Worm (Caenorhabditis elegans) whole organism, late embryonic: Measurements from ENCODE around the gene lips-17.

Experiments used
- C08G9.2 ChIP-seq: sonication (generic microtip); optimal IDR thresholded peaks from 2 replicates; lab custom pipeline; 2016; ENCODE audit warnings: mild to moderate bottlenecking, missing genetic modification characterization, moderate library complexity, missing compliant biosample characterization
- F13H6.1 ChIP-seq: sonication (generic microtip); optimal IDR thresholded peaks from 2 replicates; lab custom pipeline; 2016; ENCODE audit warnings: missing genetic modification characterization, missing compliant biosample characterization
- K02D7.2 ChIP-seq: sonication (generic microtip); optimal IDR thresholded peaks from 2 replicates; lab custom pipeline; 2017; ENCODE audit warnings: mild to moderate bottlenecking, missing genetic modification characterization, missing compliant biosample characterization
- K09A11.1 ChIP-seq: sonication (generic microtip); optimal IDR thresholded peaks from 2 replicates; lab custom pipeline; 2017; ENCODE audit warnings: antibody characterized with exemption, mild to moderate bottlenecking, missing genetic modification characterization, missing compliant biosample characterization; ENCODE audit not compliant: insufficient read depth
- T23F11.4 ChIP-seq: fragments of 200-800 bp; sonication (Bioruptor generic); optimal IDR thresholded peaks from 2 replicates; lab custom pipeline; 2018; ENCODE audit warnings: mild to moderate bottlenecking, missing genetic modification characterization, missing compliant biosample characterization
- Y22D7AL.16 ChIP-seq: sonication (generic microtip); optimal IDR thresholded peaks from 2 replicates; lab custom pipeline; 2016; ENCODE audit warnings: missing genetic modification characterization, missing compliant biosample characterization
- ahr-1 ChIP-seq: sonication (generic microtip); optimal IDR thresholded peaks from 2 replicates; lab custom pipeline; 2016; ENCODE audit warnings: missing genetic modification characterization, missing compliant biosample characterization
- ama-1 ChIP-seq: fragments of 150-350 bp; optimal IDR thresholded peaks from 2 replicates; lab custom pipeline; 2014
- ceh-14 ChIP-seq: sonication (generic microtip); optimal IDR thresholded peaks from 2 replicates; lab custom pipeline; 2016; ENCODE audit warnings: missing genotype, missing genetic modification characterization, missing compliant biosample characterization
- ceh-18 ChIP-seq: sonication (generic microtip); optimal IDR thresholded peaks from 2 replicates; lab custom pipeline; 2016; ENCODE audit warnings: missing genetic modification characterization, missing compliant biosample characterization
- ceh-19 ChIP-seq: fragments of 200-800 bp; sonication (Bioruptor generic); optimal IDR thresholded peaks from 2 replicates; lab custom pipeline; 2018; ENCODE audit warnings: mild to moderate bottlenecking, missing genetic modification characterization, missing compliant biosample characterization
- ceh-22 ChIP-seq: sonication (generic microtip); optimal IDR thresholded peaks from 2 replicates; lab custom pipeline; 2017; ENCODE audit warnings: missing biosample characterization, missing genetic modification characterization
- ceh-30 ChIP-seq: fragments of 150-350 bp; optimal IDR thresholded peaks from 2 replicates; lab custom pipeline; 2014; ENCODE audit warnings: missing biosample characterization, missing genetic modification characterization
- ceh-31 ChIP-seq: sonication (generic microtip); optimal IDR thresholded peaks from 2 replicates; lab custom pipeline; 2016; ENCODE audit warnings: missing genetic modification characterization, missing compliant biosample characterization
- ceh-34 ChIP-seq: sonication (generic microtip); optimal IDR thresholded peaks from 2 replicates; lab custom pipeline; 2016; ENCODE audit warnings: mild to moderate bottlenecking, missing genetic modification characterization, missing compliant biosample characterization
- ceh-45 ChIP-seq: fragments of 200-800 bp; sonication (Bioruptor generic); IDR thresholded peaks from 2 replicates; pipeline ENCODE4 v1.3.6; 2022; ENCODE audit warnings: missing genetic modification reagents, missing genetic modification characterization, missing compliant biosample characterization
- ceh-6 ChIP-seq: fragments of 200-800 bp; sonication (Bioruptor generic); optimal IDR thresholded peaks from 2 replicates; lab custom pipeline; 2018; ENCODE audit warnings: mild to moderate bottlenecking, missing genetic modification characterization, missing compliant biosample characterization
- ceh-9 ChIP-seq: sonication (generic microtip); optimal IDR thresholded peaks from 2 replicates; lab custom pipeline; 2016; ENCODE audit warnings: mild to moderate bottlenecking, missing genetic modification characterization, inconsistent platforms, missing compliant biosample characterization
- elt-2 ChIP-seq: sonication (generic microtip); optimal IDR thresholded peaks from 2 replicates; lab custom pipeline; 2016; ENCODE audit warnings: missing genetic modification reagents, missing genetic modification characterization, missing compliant biosample characterization
- eyg-1 ChIP-seq: sonication (generic microtip); optimal IDR thresholded peaks from 2 replicates; lab custom pipeline; 2016; ENCODE audit warnings: missing genotype, missing genetic modification characterization, missing compliant biosample characterization
- fax-1 ChIP-seq: sonication (generic microtip); optimal IDR thresholded peaks from 2 replicates; lab custom pipeline; 2016; ENCODE audit warnings: missing genotype, missing genetic modification characterization, missing compliant biosample characterization
- fkh-10 ChIP-seq: fragments of 150-350 bp; optimal IDR thresholded peaks from 2 replicates; lab custom pipeline; 2014; ENCODE audit warnings: missing biosample characterization, missing genetic modification reagents, missing genetic modification characterization
- fkh-6 ChIP-seq: sonication (generic microtip); optimal IDR thresholded peaks from 2 replicates; lab custom pipeline; 2016; ENCODE audit warnings: missing genetic modification characterization, missing compliant biosample characterization
- hlh-13 ChIP-seq: fragments of 200-800 bp; sonication (Bioruptor generic); optimal IDR thresholded peaks from 2 replicates; lab custom pipeline; 2018; ENCODE audit warnings: mild to moderate bottlenecking, missing genetic modification characterization, missing compliant biosample characterization
- hlh-30 ChIP-seq: sonication (generic microtip); optimal IDR thresholded peaks from 2 replicates; lab custom pipeline; 2017; ENCODE audit warnings: antibody characterized with exemption, missing genetic modification characterization, missing compliant biosample characterization; ENCODE audit not compliant: insufficient read depth
- lim-6 ChIP-seq: sonication (generic microtip); optimal IDR thresholded peaks from 2 replicates; lab custom pipeline; 2016; ENCODE audit warnings: missing genetic modification characterization, missing compliant biosample characterization
- lin-11 ChIP-seq: fragments of 200-800 bp; sonication (Bioruptor generic); optimal IDR thresholded peaks from 2 replicates; lab custom pipeline; 2018; ENCODE audit warnings: mild to moderate bottlenecking, missing genetic modification characterization, missing compliant biosample characterization
- nfya-1 ChIP-seq: sonication (generic microtip); optimal IDR thresholded peaks from 2 replicates; lab custom pipeline; 2017; ENCODE audit warnings: missing genetic modification characterization, mild to moderate bottlenecking, missing compliant biosample characterization, antibody characterized with exemption, moderate library complexity
- nhr-232 ChIP-seq: sonication (generic microtip); optimal IDR thresholded peaks from 2 replicates; lab custom pipeline; 2016; ENCODE audit warnings: missing genetic modification characterization, missing compliant biosample characterization
- npax-4 ChIP-seq: sonication (generic microtip); optimal IDR thresholded peaks from 2 replicates; lab custom pipeline; 2016; ENCODE audit warnings: missing genetic modification characterization, missing compliant biosample characterization
- odd-2 ChIP-seq: sonication (generic microtip); optimal IDR thresholded peaks from 2 replicates; lab custom pipeline; 2017; ENCODE audit warnings: antibody characterized with exemption, mild to moderate bottlenecking, missing genetic modification characterization, missing compliant biosample characterization
- pag-3 ChIP-seq: sonication (generic microtip); optimal IDR thresholded peaks from 2 replicates; lab custom pipeline; 2016; ENCODE audit warnings: missing compliant biosample characterization, missing genetic modification characterization, borderline replicate concordance
- pat-9 ChIP-seq: fragments of 200-800 bp; sonication (Bioruptor generic); optimal IDR thresholded peaks from 2 replicates; lab custom pipeline; 2018; ENCODE audit warnings: mild to moderate bottlenecking, missing genetic modification characterization, moderate library complexity, missing compliant biosample characterization
- pax-1 ChIP-seq: fragments of 150-350 bp; optimal IDR thresholded peaks from 2 replicates; lab custom pipeline; 2014; ENCODE audit warnings: missing biosample characterization, missing genetic modification characterization
- sox-2 ChIP-seq: fragments of 200-800 bp; sonication (Bioruptor generic); IDR thresholded peaks from 2 replicates; pipeline ENCODE4 v1.3.6; 2022; ENCODE audit warnings: missing genetic modification reagents, missing genetic modification characterization, missing compliant biosample characterization
- tbx-2 ChIP-seq: sonication (generic microtip); optimal IDR thresholded peaks from 2 replicates; lab custom pipeline; 2016; ENCODE audit warnings: missing genetic modification characterization, missing compliant biosample characterization
- tbx-7 ChIP-seq: sonication (generic microtip); optimal IDR thresholded peaks from 2 replicates; lab custom pipeline; 2016; ENCODE audit warnings: missing genotype, missing genetic modification characterization, missing compliant biosample characterization
- unc-3 ChIP-seq, 2 experiments: fragments of 200-800 bp in 1 of 2; sonication (Bioruptor generic) in 1 of 2; sonication (generic microtip) in 1 of 2; conservative IDR thresholded peaks in 1 of 2; optimal IDR thresholded peaks in 1 of 2; 2 replicates each; pipeline versions ENCODE4 v1.3.6 to Lab custom; 2016 to 2022; ENCODE audit warnings: missing compliant biosample characterization in 2 of 2, missing genetic modification characterization in 2 of 2, missing genetic modification reagents in 1 of 2
- unc-42 ChIP-seq: sonication (generic microtip); optimal IDR thresholded peaks from 2 replicates; lab custom pipeline; 2016; ENCODE audit warnings: missing genotype, missing genetic modification characterization, missing compliant biosample characterization
- unc-55 ChIP-seq: sonication (generic microtip); optimal IDR thresholded peaks from 2 replicates; lab custom pipeline; 2017; ENCODE audit warnings: missing biosample characterization, missing genetic modification reagents, missing genetic modification characterization
- unc-86 ChIP-seq: sonication (generic microtip); optimal IDR thresholded peaks from 2 replicates; lab custom pipeline; 2016; ENCODE audit warnings: missing genetic modification characterization, missing compliant biosample characterization
- zip-5 ChIP-seq: sonication (generic microtip); optimal IDR thresholded peaks from 2 replicates; lab custom pipeline; 2016; ENCODE audit warnings: missing genetic modification characterization, missing compliant biosample characterization
- ztf-16 ChIP-seq: sonication (generic microtip); optimal IDR thresholded peaks from 2 replicates; lab custom pipeline; 2017; ENCODE audit warnings: missing genetic modification characterization, missing compliant biosample characterization

lips-17 gene

DNA sequence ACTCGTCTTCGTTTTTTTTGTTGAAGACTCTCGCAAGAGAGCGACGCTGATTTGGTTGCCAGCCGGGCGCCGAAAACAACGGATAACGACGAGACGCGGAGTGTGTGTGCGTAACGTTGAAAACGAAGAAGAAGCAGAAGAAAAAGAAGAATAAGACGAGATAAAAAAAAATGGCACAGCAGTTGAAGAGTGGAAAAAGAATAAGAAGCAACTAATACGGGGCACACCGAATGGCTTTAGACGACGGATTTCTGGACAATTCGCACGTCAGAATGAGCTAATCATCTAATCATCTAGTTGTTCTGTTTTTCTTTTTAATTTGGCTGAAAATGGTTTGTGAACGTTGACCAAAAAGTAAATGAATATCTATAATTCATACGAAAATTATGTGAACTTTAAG lies 28.9 kb downstream of the lips-17 start:
- TF ChIP-seq unc-55 (GFP tag; lab: Kevin White, UChicago), result no peak
- no peak for TF ChIP-seq ztf-16
- no peak for TF ChIP-seq unc-86 (tag; lab: Kevin White, UChicago)
- no peak for TF ChIP-seq ceh-6
- TF ChIP-seq eyg-1, result no peak
- no peak for TF ChIP-seq nfya-1 (tag; lab: Kevin White, UChicago)
- TF ChIP-seq Y22D7AL.16 (tag; lab: Kevin White, UChicago), result no peak
- TF ChIP-seq npax-4 (tag; lab: Kevin White, UChicago), result no peak
- TF ChIP-seq ahr-1 (tag; lab: Kevin White, UChicago), result no peak
- no peak for TF ChIP-seq odd-2 (tag; lab: Kevin White, UChicago)
- no peak for TF ChIP-seq ceh-31
- no peak for TF ChIP-seq lim-6 (tag; lab: Kevin White, UChicago)
- TF ChIP-seq unc-3 (GFP tag; conservative IDR thresholded peaks at IDR 0.05; lab: Robert Waterston, UW), result no peak
- no peak for TF ChIP-seq unc-3 (tag; optimal IDR thresholded peaks at IDR 0.05; lab: Kevin White, UChicago)

ce11 chrII:7639036-7639435 lies 31.0 kb downstream of the lips-17 start:
- TF ChIP-seq T23F11.4 (GFP tag; lab: Kevin White, UChicago) (no peak), elt-2 (peak; percentile 28)

- TF ChIP-seq ceh-18 (tag; lab: Kevin White, UChicago) (peak; percentile 72), tbx-2 (tag; lab: Kevin White, UChicago) (no peak), T23F11.4 (GFP tag; lab: Kevin White, UChicago) (no peak), elt-2 (no peak), unc-55 (GFP tag; lab: Kevin White, UChicago) (no peak), unc-42 (peak; percentile 9), pat-9 (tag; lab: Kevin White, UChicago) (peak; percentile 1), sox-2 (GFP tag; lab: Robert Waterston, UW) (no peak)
These were observed 32.2 kb downstream of the lips-17 start for ce11 chrII:7640161-7640841.

- peak; percentile 68 for TF ChIP-seq ceh-31
- no peak for TF ChIP-seq fkh-10
- TF ChIP-seq hlh-13 (GFP tag; lab: Kevin White, UChicago), result no peak
- no peak for TF ChIP-seq unc-86 (tag; lab: Kevin White, UChicago)
- no peak for TF ChIP-seq ceh-22
- no peak for TF ChIP-seq tbx-7 (tag; lab: Kevin White, UChicago)
- no peak for TF ChIP-seq npax-4 (tag; lab: Kevin White, UChicago)
- no peak for TF ChIP-seq pax-1 (tag; lab: Kevin White, UChicago)
- peak; percentile 79 for TF ChIP-seq unc-42
- peak; percentile 2 for TF ChIP-seq K09A11.1
- TF ChIP-seq fax-1 (tag; lab: Kevin White, UChicago), result no peak
- peak; percentile 61 for TF ChIP-seq F13H6.1
- TF ChIP-seq hlh-30 (tag; lab: Kevin White, UChicago), result peak; percentile 10
- TF ChIP-seq sox-2 (GFP tag; lab: Robert Waterston, UW), result no peak
- TF ChIP-seq lim-6 (tag; lab: Kevin White, UChicago), result no peak
- no peak for TF ChIP-seq zip-5 (tag; lab: Kevin White, UChicago)
- no peak for TF ChIP-seq ama-1 (lab: Kevin White, UChicago)
- TF ChIP-seq K02D7.2 (tag; lab: Kevin White, UChicago), result no peak
- TF ChIP-seq ceh-18 (tag; lab: Kevin White, UChicago), result peak; percentile 95
- TF ChIP-seq nhr-232, result no peak
- peak; percentile 74 for TF ChIP-seq ceh-34 (tag; lab: Kevin White, UChicago)
- TF ChIP-seq ceh-19 (GFP tag; lab: Kevin White, UChicago), result peak; percentile 10
- TF ChIP-seq pag-3, result no peak
- no peak for TF ChIP-seq C08G9.2 (tag; lab: Kevin White, UChicago)
- TF ChIP-seq lin-11 (tag; lab: Kevin White, UChicago), result no peak
- TF ChIP-seq unc-55 (GFP tag; lab: Kevin White, UChicago), result peak; percentile 60
- TF ChIP-seq Y22D7AL.16 (tag; lab: Kevin White, UChicago), result no peak
- TF ChIP-seq fkh-6, result no peak
- no peak for TF ChIP-seq ceh-30 (tag; lab: Kevin White, UChicago)
- TF ChIP-seq ceh-14 (tag; lab: Kevin White, UChicago), result no peak
- no peak for TF ChIP-seq ceh-9 (tag; lab: Kevin White, UChicago)
- TF ChIP-seq ceh-45, result no peak
- peak; percentile 67 for TF ChIP-seq nfya-1 (tag; lab: Kevin White, UChicago)
These were observed 34.1 kb downstream of the lips-17 start for ce11 chrII:7642016-7642653.
